Worm (Caenorhabditis elegans) whole organism, young adult: ENCODE data around the gene spe-51.

Experiments
- B0035.1 ChIP-seq: sonication (generic microtip); optimal IDR thresholded peaks from 2 replicates; lab custom pipeline; 2016; ENCODE audit warnings: missing genetic modification characterization, mild to moderate bottlenecking, missing compliant biosample characterization, missing genotype, missing genetic modification reagents
- C17E4.6 ChIP-seq: fragments of 200-800 bp; sonication (Bioruptor generic); IDR thresholded peaks from 2 replicates; pipeline ENCODE4 v1.3.6; 2022; ENCODE audit warnings: missing genetic modification reagents, missing genetic modification characterization, missing compliant biosample characterization
- D2030.7 ChIP-seq: fragments of 200-800 bp; sonication (Bioruptor generic); IDR thresholded peaks from 2 replicates; pipeline ENCODE4 v1.3.6; 2022; ENCODE audit warnings: missing genetic modification reagents, missing genetic modification characterization, missing compliant biosample characterization
- F10E7.11 ChIP-seq: sonication (generic microtip); optimal IDR thresholded peaks from 2 replicates; lab custom pipeline; 2017; ENCODE audit warnings: mild to moderate bottlenecking, missing genetic modification characterization, moderate library complexity, missing compliant biosample characterization
- F52B5.7 ChIP-seq: sonication (generic microtip); optimal IDR thresholded peaks from 2 replicates; lab custom pipeline; 2016; ENCODE audit warnings: mild to moderate bottlenecking, missing genetic modification characterization, missing compliant biosample characterization
- F57C9.4 ChIP-seq: sonication (generic microtip); optimal IDR thresholded peaks from 2 replicates; lab custom pipeline; 2017; ENCODE audit warnings: mild to moderate bottlenecking, missing genetic modification characterization, missing compliant biosample characterization
- T26A5.8 ChIP-seq: sonication (generic microtip); optimal IDR thresholded peaks from 2 replicates; lab custom pipeline; 2016; ENCODE audit warnings: missing genetic modification characterization, missing compliant biosample characterization
- Y67H2A.10 ChIP-seq: fragments of 200-800 bp; sonication (Bioruptor generic); conservative IDR thresholded peaks from 2 replicates; pipeline ENCODE4 v1.3.6; 2022; ENCODE audit warnings: missing genetic modification reagents, missing genetic modification characterization, missing compliant biosample characterization
- Y79H2A.3 ChIP-seq: fragments of 200-800 bp; sonication (Bioruptor generic); conservative IDR thresholded peaks from 2 replicates; pipeline ENCODE4 v1.3.6; 2022; ENCODE audit warnings: missing genetic modification reagents, missing genetic modification characterization, missing compliant biosample characterization
- akir-1 ChIP-seq: fragments of 200-800 bp; sonication (Bioruptor generic); optimal IDR thresholded peaks from 2 replicates; lab custom pipeline; 2018; ENCODE audit warnings: mild to moderate bottlenecking, missing genetic modification characterization, moderate library complexity, missing compliant biosample characterization
- ama-1 ChIP-seq, 3 experiments: fragments of 150-350 bp in 1 of 3; sonication (generic microtip) in 2 of 3; optimal IDR thresholded peaks; 2 replicates each; lab custom pipeline; 2014 to 2018; ENCODE audit warnings: missing biosample characterization in 2 of 3, missing genetic modification characterization in 2 of 3, missing genetic modification reagents in 2 of 3
- athp-1 ChIP-seq: sonication (generic microtip); optimal IDR thresholded peaks from 2 replicates; lab custom pipeline; 2017; ENCODE audit warnings: mild to moderate bottlenecking, missing genetic modification characterization, missing compliant biosample characterization
- attf-3 ChIP-seq: fragments of 200-800 bp; sonication (Bioruptor generic); conservative IDR thresholded peaks from 2 replicates; pipeline ENCODE4 v1.3.6; 2022; ENCODE audit warnings: missing genetic modification reagents, missing genetic modification characterization, missing compliant biosample characterization
- attf-5 ChIP-seq: fragments of 200-800 bp; sonication (Bioruptor generic); optimal IDR thresholded peaks from 2 replicates; lab custom pipeline; 2018; ENCODE audit warnings: mild to moderate bottlenecking, missing genetic modification characterization, missing compliant biosample characterization
- ceh-100 ChIP-seq: fragments of 200-800 bp; sonication (Bioruptor generic); IDR thresholded peaks from 2 replicates; pipeline ENCODE4 v1.3.6; 2022; ENCODE audit warnings: missing genetic modification reagents, missing genetic modification characterization, missing compliant biosample characterization
- ceh-58 ChIP-seq: fragments of 200-800 bp; sonication (Bioruptor generic); IDR thresholded peaks from 2 replicates; pipeline ENCODE4 v1.3.6; 2022; ENCODE audit warnings: missing genetic modification characterization, missing compliant biosample characterization
- dpff-1 ChIP-seq: sonication (generic microtip); optimal IDR thresholded peaks from 2 replicates; lab custom pipeline; 2017; ENCODE audit warnings: mild to moderate bottlenecking, missing genetic modification characterization, missing compliant biosample characterization
- dpl-1 ChIP-seq: fragments of 150-350 bp; optimal IDR thresholded peaks from 2 replicates; lab custom pipeline; 2014; ENCODE audit warnings: missing biosample characterization, missing genetic modification reagents, missing genetic modification characterization
- efl-1 ChIP-seq: fragments of 150-350 bp; optimal IDR thresholded peaks from 2 replicates; lab custom pipeline; 2014; ENCODE audit warnings: missing biosample characterization, missing genetic modification reagents, missing genetic modification characterization
- egl-18 ChIP-seq: fragments of 200-800 bp; sonication (Bioruptor generic); IDR thresholded peaks from 2 replicates; pipeline ENCODE4 v1.3.6; 2022; ENCODE audit warnings: missing genetic modification reagents, missing genetic modification characterization, missing compliant biosample characterization
- egl-44 ChIP-seq: fragments of 200-800 bp; sonication (Bioruptor generic); IDR thresholded peaks from 2 replicates; pipeline ENCODE4 v1.3.6; 2022; ENCODE audit warnings: missing genetic modification reagents, missing genetic modification characterization, missing compliant biosample characterization
- ets-4 ChIP-seq: fragments of 200-800 bp; sonication (Bioruptor generic); optimal IDR thresholded peaks from 2 replicates; lab custom pipeline; 2018; ENCODE audit warnings: mild to moderate bottlenecking, missing genetic modification characterization, missing compliant biosample characterization
- fkh-3 ChIP-seq: sonication (generic microtip); optimal IDR thresholded peaks from 2 replicates; lab custom pipeline; 2016; ENCODE audit warnings: mild to moderate bottlenecking, missing genetic modification characterization, missing compliant biosample characterization
- him-1 ChIP-seq: sonication (generic microtip); optimal IDR thresholded peaks from 2 replicates; lab custom pipeline; 2016; ENCODE audit warnings: missing genotype, missing genetic modification reagents, missing genetic modification characterization, missing compliant biosample characterization
- hlh-26 ChIP-seq: fragments of 200-800 bp; sonication (Bioruptor generic); conservative IDR thresholded peaks from 2 replicates; pipeline ENCODE4 v1.3.6; 2022; ENCODE audit warnings: missing genetic modification reagents, missing genetic modification characterization, missing compliant biosample characterization
- hmg-1.2 ChIP-seq: fragments of 200-800 bp; sonication (Bioruptor generic); IDR thresholded peaks from 2 replicates; pipeline ENCODE4 v1.3.6; 2022; ENCODE audit warnings: missing genetic modification reagents, missing genetic modification characterization, missing compliant biosample characterization
- lin-26 ChIP-seq: fragments of 200-800 bp; sonication (Bioruptor generic); IDR thresholded peaks from 2 replicates; pipeline ENCODE4 v1.3.6; 2022; ENCODE audit warnings: missing genetic modification reagents, missing genetic modification characterization, missing compliant biosample characterization
- lin-35 ChIP-seq, 3 experiments: fragments of 150-350 bp in 2 of 3; sonication (generic microtip) in 1 of 3; optimal IDR thresholded peaks; 2 replicates each; lab custom pipeline; 2014 to 2018; ENCODE audit warnings: missing biosample characterization in 3 of 3, missing genetic modification characterization in 3 of 3, missing genetic modification reagents in 3 of 3
- lin-40 ChIP-seq: sonication (generic microtip); optimal IDR thresholded peaks from 2 replicates; lab custom pipeline; 2016; ENCODE audit warnings: missing genetic modification characterization, mild to moderate bottlenecking, missing compliant biosample characterization, missing genotype, missing genetic modification reagents
- lsy-27 ChIP-seq: sonication (generic microtip); optimal IDR thresholded peaks from 2 replicates; lab custom pipeline; 2017; ENCODE audit warnings: missing genetic modification characterization, mild to moderate bottlenecking, missing compliant biosample characterization, antibody characterized with exemption, missing genotype, borderline replicate concordance; ENCODE audit not compliant: insufficient read depth
- madf-6 ChIP-seq: fragments of 200-800 bp; sonication (Bioruptor generic); IDR thresholded peaks from 2 replicates; pipeline ENCODE4 v1.3.6; 2022; ENCODE audit warnings: missing genetic modification reagents, missing genetic modification characterization, missing compliant biosample characterization
- madf-8 ChIP-seq: fragments of 200-800 bp; sonication (Bioruptor generic); conservative IDR thresholded peaks from 2 replicates; pipeline ENCODE4 v1.3.6; 2022; ENCODE audit warnings: missing genetic modification reagents, missing genetic modification characterization, missing compliant biosample characterization
- mcd-1 ChIP-seq: fragments of 200-800 bp; sonication (Bioruptor generic); IDR thresholded peaks from 2 replicates; pipeline ENCODE4 v1.3.6; 2022; ENCODE audit warnings: missing genetic modification reagents, missing genetic modification characterization, missing compliant biosample characterization
- nfya-2 ChIP-seq: fragments of 200-800 bp; sonication (Bioruptor generic); IDR thresholded peaks from 2 replicates; pipeline ENCODE4 v1.3.6; 2022; ENCODE audit warnings: missing genetic modification reagents, missing genetic modification characterization, missing compliant biosample characterization
- nfyb-1 ChIP-seq: fragments of 200-800 bp; sonication (Bioruptor generic); IDR thresholded peaks from 2 replicates; pipeline ENCODE4 v1.3.6; 2022; ENCODE audit warnings: missing genetic modification reagents, missing genetic modification characterization, missing compliant biosample characterization
- nhr-90 ChIP-seq: sonication (generic microtip); optimal IDR thresholded peaks from 2 replicates; lab custom pipeline; 2016; ENCODE audit warnings: missing genotype, mild to moderate bottlenecking, missing genetic modification characterization, missing compliant biosample characterization
- pha-4 ChIP-seq: fragments of 150-350 bp; sonication (generic microtip); optimal IDR thresholded peaks from 2 replicates; lab custom pipeline; 2014; ENCODE audit warnings: missing biosample characterization, missing genetic modification reagents, missing genetic modification characterization
- rcor-1 ChIP-seq: fragments of 200-800 bp; sonication (Bioruptor generic); IDR thresholded peaks from 2 replicates; pipeline ENCODE4 v1.3.6; 2022; ENCODE audit warnings: missing genetic modification reagents, missing genetic modification characterization, missing compliant biosample characterization
- rpc-1 ChIP-seq, 2 experiments: fragments of 150-350 bp in 1 of 2; sonication (generic microtip) in 1 of 2; optimal IDR thresholded peaks; 2 replicates each; lab custom pipeline; 2014 to 2018; ENCODE audit warnings: missing biosample characterization in 1 of 2, missing genetic modification characterization in 1 of 2, missing genetic modification reagents in 1 of 2, missing genotype in 1 of 2
- snpc-1.3 ChIP-seq: sonication (generic microtip); optimal IDR thresholded peaks from 2 replicates; lab custom pipeline; 2017; ENCODE audit warnings: missing genetic modification characterization, mild to moderate bottlenecking, missing compliant biosample characterization, antibody characterized with exemption, moderate library complexity, missing genotype, missing genetic modification reagents; ENCODE audit not compliant: insufficient read depth
- somi-1 ChIP-seq: fragments of 200-800 bp; sonication (Bioruptor generic); optimal IDR thresholded peaks from 2 replicates; lab custom pipeline; 2018; ENCODE audit warnings: mild to moderate bottlenecking, missing genetic modification characterization, missing compliant biosample characterization
- xnd-1 ChIP-seq: sonication (generic microtip); optimal IDR thresholded peaks from 2 replicates; lab custom pipeline; 2016; ENCODE audit warnings: missing genotype, missing genetic modification reagents, missing genetic modification characterization, missing compliant biosample characterization
- zfh-2 ChIP-seq: fragments of 200-800 bp; sonication (Bioruptor generic); conservative IDR thresholded peaks from 2 replicates; pipeline ENCODE4 v1.3.6; 2022; ENCODE audit warnings: missing genetic modification reagents, missing genetic modification characterization, missing compliant biosample characterization
- ztf-18 ChIP-seq: sonication (generic microtip); optimal IDR thresholded peaks from 2 replicates; lab custom pipeline; 2016; ENCODE audit warnings: missing genotype, mild to moderate bottlenecking, missing genetic modification characterization, missing compliant biosample characterization
- ztf-25 ChIP-seq: fragments of 200-800 bp; sonication (Bioruptor generic); IDR thresholded peaks from 2 replicates; pipeline ENCODE4 v1.3.6; 2022; ENCODE audit warnings: missing genetic modification reagents, missing genetic modification characterization, missing compliant biosample characterization
- ztf-26 ChIP-seq: sonication (generic microtip); optimal IDR thresholded peaks from 2 replicates; lab custom pipeline; 2017; ENCODE audit warnings: missing genetic modification characterization, missing compliant biosample characterization
- ztf-3 ChIP-seq: fragments of 200-800 bp; sonication (Bioruptor generic); optimal IDR thresholded peaks from 2 replicates; lab custom pipeline; 2018; ENCODE audit warnings: mild to moderate bottlenecking, missing genetic modification characterization, missing compliant biosample characterization

The spe-51 gene

DNA sequence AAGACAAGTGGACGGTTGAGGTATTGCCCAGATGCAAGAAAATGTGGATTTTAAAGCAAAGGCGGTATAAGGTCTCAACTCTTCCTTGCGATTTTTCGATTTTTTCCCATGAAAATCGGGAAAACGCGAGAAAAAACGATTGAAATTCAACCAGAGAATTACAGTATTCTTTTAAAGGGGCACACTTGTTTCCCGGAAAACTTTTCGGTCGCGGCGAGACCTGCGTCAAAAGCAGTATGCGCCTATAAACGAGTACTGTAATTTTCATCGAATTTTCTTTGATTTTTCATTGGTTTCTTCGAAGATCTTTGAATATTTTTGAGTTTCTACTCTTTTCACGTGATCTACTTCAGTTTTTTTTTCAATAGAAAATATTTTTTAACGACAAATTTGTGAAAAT is 38.9 kb upstream of the spe-51 start (continued):
- peak; percentile 24 for TF ChIP-seq efl-1 (GFP tag; lab: Kevin White, UChicago)
- TF ChIP-seq ztf-25, result no peak
- no peak for TF ChIP-seq him-1
- no peak for TF ChIP-seq F10E7.11 (tag; lab: Kevin White, UChicago)
- no peak for TF ChIP-seq dpl-1 (GFP tag; lab: Kevin White, UChicago)
- TF ChIP-seq lsy-27 (tag; lab: Kevin White, UChicago), result no peak
- TF ChIP-seq ztf-3 (GFP tag; lab: Kevin White, UChicago), result no peak
- no peak for TF ChIP-seq somi-1 (GFP tag; lab: Kevin White, UChicago)
- no peak for TF ChIP-seq B0035.1 (tag; lab: Kevin White, UChicago)
- no peak for TF ChIP-seq ceh-58 (GFP tag; lab: Robert Waterston, UW)
- no peak for TF ChIP-seq lin-35 (GFP tag; optimal IDR thresholded peaks at IDR 0.05; lab: Kevin White, UChicago)
- TF ChIP-seq ceh-100 (GFP tag; lab: Robert Waterston, UW), result peak; percentile 64
- TF ChIP-seq dpff-1 (tag; lab: Kevin White, UChicago), result no peak
- no peak for TF ChIP-seq athp-1 (tag; lab: Kevin White, UChicago)
- TF ChIP-seq zfh-2 (GFP tag; lab: Robert Waterston, UW), result no peak
- TF ChIP-seq Y67H2A.10 (GFP tag; lab: Robert Waterston, UW), result no peak
- no peak for TF ChIP-seq nhr-90 (tag; lab: Kevin White, UChicago)
- TF ChIP-seq hmg-1.2 (GFP tag; lab: Robert Waterston, UW), result peak; percentile 23; the same call in 1 of the 2 replicates
- TF ChIP-seq snpc-1.3 (tag; lab: Kevin White, UChicago), result peak; percentile 23
- TF ChIP-seq D2030.7 (GFP tag; lab: Robert Waterston, UW), result peak; percentile 83
- TF ChIP-seq egl-44 (GFP tag; lab: Robert Waterston, UW), result no peak
- TF ChIP-seq C17E4.6, result peak; percentile 42; the same call in 1 of the 2 replicates
- TF ChIP-seq nfyb-1 (GFP tag; lab: Robert Waterston, UW), result no peak
- TF ChIP-seq nfya-2, result no peak
- TF ChIP-seq mcd-1 (GFP tag; lab: Robert Waterston, UW), result peak; percentile 49; the same call in 1 of the 2 replicates
- peak; percentile 98 for TF ChIP-seq madf-6 (GFP tag; lab: Robert Waterston, UW)
- TF ChIP-seq madf-8 (GFP tag; lab: Robert Waterston, UW), result peak; percentile 89
- TF ChIP-seq ets-4, result no peak
- TF ChIP-seq rcor-1, result peak; percentile 44; the same call in 1 of the 2 replicates
- TF ChIP-seq pha-4, result no peak
- TF ChIP-seq, all 124 proteins: peak for 29

ce11 chrIV:4655979-4656378 is 36.6 kb upstream of the spe-51 start:
- TF ChIP-seq ztf-26 (no peak), F52B5.7 (tag; lab: Kevin White, UChicago) (no peak), lin-40 (tag; lab: Kevin White, UChicago) (no peak), F57C9.4 (tag; lab: Kevin White, UChicago) (no peak), akir-1 (GFP tag; lab: Kevin White, UChicago) (no peak), ztf-18 (tag; lab: Kevin White, UChicago) (no peak), Y79H2A.3 (GFP tag; lab: Robert Waterston, UW) (no peak), lin-26 (GFP tag; lab: Robert Waterston, UW) (no peak), rpc-1 (optimal IDR thresholded peaks at IDR 0.05; lab: Kevin White, UChicago) (no peak), rpc-1 (tag; optimal IDR thresholded peaks at IDR 0.05; lab: Kevin White, UChicago) (no peak), lin-35 (GFP tag; optimal IDR thresholded peaks at IDR 0.05; lab: Kevin White, UChicago) (no peak), mcd-1 (GFP tag; lab: Robert Waterston, UW) (peak; percentile 32; the same call in 1 of the 2 replicates), attf-3 (GFP tag; lab: Robert Waterston, UW) (0 out of 2 replicates have a peak, but pooled peaks have one; percentile 31), hlh-26 (GFP tag; lab: Robert Waterston, UW) (no peak), xnd-1 (tag; lab: Kevin White, UChicago) (no peak), B0035.1 (tag; lab: Kevin White, UChicago) (no peak), fkh-3 (tag; lab: Kevin White, UChicago) (no peak), ama-1 (optimal IDR thresholded peaks at IDR 0.05; lab: Kevin White, UChicago) (no peak), ama-1 (GFP tag; optimal IDR thresholded peaks at IDR 0.05; lab: Kevin White, UChicago) (no peak), attf-5 (GFP tag; lab: Kevin White, UChicago) (no peak), T26A5.8 (tag; lab: Kevin White, UChicago) (no peak), lsy-27 (tag; lab: Kevin White, UChicago) (no peak), egl-18 (no peak), ztf-25 (no peak)
